Worm (Caenorhabditis elegans) whole organism, midembryonic: ENCODE results near the gene T04H1.13.

ENCODE experiments used
- T22C8.4 ChIP-seq: fragments of 200-800 bp; sonication (Bioruptor generic); IDR thresholded peaks from 2 replicates; pipeline ENCODE4 v1.3.6; 2022; ENCODE audit warnings: missing genetic modification characterization, missing compliant biosample characterization
- cog-1 ChIP-seq: sonication (generic microtip); optimal IDR thresholded peaks from 2 replicates; lab custom pipeline; 2016; ENCODE audit warnings: missing genetic modification characterization, missing compliant biosample characterization
- flt-1 ChIP-seq: fragments of 200-800 bp; sonication (Bioruptor generic); IDR thresholded peaks from 2 replicates; pipeline ENCODE4 v1.3.6; 2022; ENCODE audit warnings: missing genetic modification characterization, missing compliant biosample characterization
- med-1 ChIP-seq: sonication (generic microtip); optimal IDR thresholded peaks from 2 replicates; lab custom pipeline; 2017; ENCODE audit warnings: missing genetic modification characterization, mild to moderate bottlenecking, missing compliant biosample characterization, antibody characterized with exemption, missing genetic modification reagents; ENCODE audit not compliant: insufficient read depth
- ref-1 ChIP-seq: fragments of 200-800 bp; sonication (Bioruptor generic); conservative IDR thresholded peaks from 2 replicates; pipeline ENCODE4 v1.3.6; 2022; ENCODE audit warnings: missing genetic modification reagents, missing genetic modification characterization, missing compliant biosample characterization
- ztf-23 ChIP-seq: fragments of 200-800 bp; sonication (Bioruptor generic); IDR thresholded peaks from 2 replicates; pipeline ENCODE4 v1.3.6; 2022; ENCODE audit warnings: missing genetic modification reagents, missing genetic modification characterization, missing compliant biosample characterization
- ztf-29 ChIP-seq: fragments of 200-800 bp; sonication (Bioruptor generic); IDR thresholded peaks from 2 replicates; pipeline ENCODE4 v1.3.6; 2022; ENCODE audit warnings: missing genetic modification reagents, missing genetic modification characterization, missing compliant biosample characterization

DNA sequence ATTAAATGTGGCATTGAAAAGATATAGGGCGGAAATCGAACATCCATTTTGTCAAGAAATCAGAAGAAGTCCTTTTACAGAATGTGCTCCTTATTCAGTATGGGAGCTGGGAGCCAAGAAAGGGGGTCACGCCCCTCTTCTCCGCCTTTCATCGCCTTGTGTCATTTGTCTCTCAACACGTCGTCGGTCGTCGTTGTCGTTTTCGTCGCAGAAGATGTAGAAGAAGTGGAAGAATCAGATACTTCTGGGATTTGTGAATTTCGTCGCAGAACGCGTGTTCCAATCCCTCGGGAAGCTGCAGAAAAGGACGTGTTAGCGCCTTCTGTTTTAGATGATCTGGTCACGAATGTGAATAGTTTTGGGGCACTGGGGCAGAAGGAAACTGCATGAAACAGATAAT, 32.1 kb upstream of the T04H1.13 start, which contains the start of gene bnc-1:
- no peak for TF ChIP-seq ztf-29 (GFP tag; lab: Robert Waterston, UW)
- no peak for TF ChIP-seq flt-1 (GFP tag; lab: Robert Waterston, UW)
- no peak for TF ChIP-seq med-1 (GFP tag; lab: Kevin White, UChicago)
- TF ChIP-seq cog-1 (tag; lab: Kevin White, UChicago), result no peak
- no peak for TF ChIP-seq T22C8.4 (GFP tag; lab: Robert Waterston, UW)
- TF ChIP-seq ztf-23 (GFP tag; lab: Robert Waterston, UW), result no peak
- no peak for TF ChIP-seq ref-1 (GFP tag; lab: Robert Waterston, UW)
